Worm (Caenorhabditis elegans) whole organism, L3 larva: Measurements from ENCODE around the gene C33F10.1.

Experiments used
- fos-1 ChIP-seq: fragments of 150-350 bp; optimal IDR thresholded peaks from 2 replicates; lab custom pipeline; 2014; ENCODE audit warnings: missing biosample characterization, missing genetic modification characterization
- unc-62 ChIP-seq: fragments of 150-350 bp; sonication (generic microtip); optimal IDR thresholded peaks from 4 replicates; lab custom pipeline; 2014; ENCODE audit warnings: missing biosample characterization, missing genetic modification reagents, missing genetic modification characterization

ce11 chrII:4793320-4793719, 41.5 kb upstream of the C33F10.1 start:
- TF ChIP-seq unc-62 (GFP tag; lab: Kevin White, UChicago) (no peak), fos-1 (tag; lab: Kevin White, UChicago) (no peak)
